Fruit fly (Drosophila melanogaster): ENCODE data around the gene Srx.

The Srx gene

DNA sequence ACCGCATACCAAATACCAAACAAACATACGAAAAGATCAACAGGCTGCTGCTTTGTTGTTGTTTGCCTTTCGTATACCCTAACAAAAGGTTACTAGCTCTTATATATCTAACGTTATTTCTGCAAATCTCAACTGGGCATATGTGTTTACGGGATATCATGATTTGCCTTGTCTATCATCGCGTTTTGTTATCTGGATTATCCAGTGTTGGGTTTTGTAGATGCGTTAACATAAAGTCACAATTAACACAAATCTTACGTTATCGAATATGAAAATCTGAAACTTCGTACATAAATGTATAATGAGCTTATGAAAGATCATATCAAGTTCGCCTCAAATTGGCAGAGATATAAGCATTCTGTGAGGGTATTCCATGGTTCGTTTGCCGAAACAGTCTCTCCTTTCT lies 26.6 kb upstream of the Srx start:
- TF ChIP-seq CG10348 (GFP tag; IDR thresholded peaks at IDR 0.05) (no peak), fd96Ca (GFP tag; IDR thresholded peaks at IDR 0.05) (no peak), CG14655 (GFP tag; optimal IDR thresholded peaks at IDR 0.05) (peak; percentile 65), Pif1B (GFP tag; optimal IDR thresholded peaks at IDR 0.05) (peak; percentile 58), CG13204 (GFP tag; optimal IDR thresholded peaks at IDR 0.05) (no peak), CG17806 (tag; optimal IDR thresholded peaks at IDR 0.05) (peak; percentile 9), CG4496 (GFP tag; IDR thresholded peaks at IDR 0.05) (no peak), Ets98B (GFP tag; IDR thresholded peaks at IDR 0.05) (no peak), CG9948 (tag; optimal IDR thresholded peaks at IDR 0.05) (peak; percentile 53), CG34367 (tag; optimal IDR thresholded peaks at IDR 0.05) (peak; percentile 32), rn (GFP tag; IDR thresholded peaks at IDR 0.05) (no peak), gl (tag; optimal IDR thresholded peaks at IDR 0.05) (no peak), CG8301 (tag; optimal IDR thresholded peaks at IDR 0.05) (peak; percentile 52), Pif1A (GFP tag; optimal IDR thresholded peaks at IDR 0.05) (peak; percentile 40), CG15710 (tag; optimal IDR thresholded peaks at IDR 0.05) (peak; percentile 54), CG12605 (GFP tag; IDR thresholded peaks at IDR 0.05) (no peak), Snoo (tag; optimal IDR thresholded peaks at IDR 0.05) (peak; percentile 11), CG8159 (tag; optimal IDR thresholded peaks at IDR 0.05) (peak; percentile 69), D1 (tag; optimal IDR thresholded peaks at IDR 0.05) (no peak), EcR (GFP tag; optimal IDR thresholded peaks at IDR 0.05) (no peak), CG32121 (GFP tag; IDR thresholded peaks at IDR 0.05) (no peak)

DNA sequence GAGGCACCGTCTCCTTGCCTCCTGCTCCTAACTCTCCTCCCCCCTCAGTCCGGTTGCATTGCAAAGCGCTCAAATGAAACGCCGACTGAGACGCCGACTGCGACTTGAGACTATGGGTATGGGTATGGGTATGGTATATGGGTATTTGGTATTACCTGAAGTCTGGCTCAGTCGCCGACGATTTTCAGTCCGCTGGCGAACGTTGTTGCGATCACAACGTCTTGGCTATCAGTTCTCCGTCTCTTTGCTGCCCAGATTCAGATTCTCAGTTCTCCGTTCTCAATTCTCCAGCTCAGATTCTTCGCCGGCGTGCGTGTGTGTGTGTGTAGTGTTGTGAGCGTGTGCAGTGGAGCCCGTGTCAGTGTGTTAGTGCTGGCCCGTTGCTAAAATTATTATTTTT lies 26.1 kb upstream of the Srx start, which contains the start of gene CG6398:
Gene CG6398, plus strand, starts transcription at position 185 of the 400 bp plus-strand sequence.
- no peak for TF ChIP-seq gl (tag; optimal IDR thresholded peaks at IDR 0.05)
- peak; percentile 36 for TF ChIP-seq EcR (GFP tag; optimal IDR thresholded peaks at IDR 0.05)
- TF ChIP-seq CG15710 (tag; optimal IDR thresholded peaks at IDR 0.05): no peak
- TF ChIP-seq CG12605 (GFP tag; IDR thresholded peaks at IDR 0.05): no peak
- no peak for TF ChIP-seq CG8159 (tag; optimal IDR thresholded peaks at IDR 0.05)
- TF ChIP-seq CG32121 (GFP tag; IDR thresholded peaks at IDR 0.05): no peak
- TF ChIP-seq CG4496 (GFP tag; IDR thresholded peaks at IDR 0.05): peak; percentile 44; the same call in 1 of the 3 replicates
- peak; percentile 64 for TF ChIP-seq CG13204 (GFP tag; optimal IDR thresholded peaks at IDR 0.05)
- TF ChIP-seq CG17806 (tag; optimal IDR thresholded peaks at IDR 0.05): no peak
- no peak for TF ChIP-seq fd96Ca (GFP tag; IDR thresholded peaks at IDR 0.05)
- no peak for TF ChIP-seq Pif1B (GFP tag; optimal IDR thresholded peaks at IDR 0.05)
- TF ChIP-seq Ets98B (GFP tag; IDR thresholded peaks at IDR 0.05): peak; percentile 37; the same call in 1 of the 2 replicates
- no peak for TF ChIP-seq CG10348 (GFP tag; IDR thresholded peaks at IDR 0.05)
- TF ChIP-seq rn (GFP tag; IDR thresholded peaks at IDR 0.05): no peak
- no peak for TF ChIP-seq CG14655 (GFP tag; optimal IDR thresholded peaks at IDR 0.05)
- TF ChIP-seq CG8301 (tag; optimal IDR thresholded peaks at IDR 0.05): no peak

DNA sequence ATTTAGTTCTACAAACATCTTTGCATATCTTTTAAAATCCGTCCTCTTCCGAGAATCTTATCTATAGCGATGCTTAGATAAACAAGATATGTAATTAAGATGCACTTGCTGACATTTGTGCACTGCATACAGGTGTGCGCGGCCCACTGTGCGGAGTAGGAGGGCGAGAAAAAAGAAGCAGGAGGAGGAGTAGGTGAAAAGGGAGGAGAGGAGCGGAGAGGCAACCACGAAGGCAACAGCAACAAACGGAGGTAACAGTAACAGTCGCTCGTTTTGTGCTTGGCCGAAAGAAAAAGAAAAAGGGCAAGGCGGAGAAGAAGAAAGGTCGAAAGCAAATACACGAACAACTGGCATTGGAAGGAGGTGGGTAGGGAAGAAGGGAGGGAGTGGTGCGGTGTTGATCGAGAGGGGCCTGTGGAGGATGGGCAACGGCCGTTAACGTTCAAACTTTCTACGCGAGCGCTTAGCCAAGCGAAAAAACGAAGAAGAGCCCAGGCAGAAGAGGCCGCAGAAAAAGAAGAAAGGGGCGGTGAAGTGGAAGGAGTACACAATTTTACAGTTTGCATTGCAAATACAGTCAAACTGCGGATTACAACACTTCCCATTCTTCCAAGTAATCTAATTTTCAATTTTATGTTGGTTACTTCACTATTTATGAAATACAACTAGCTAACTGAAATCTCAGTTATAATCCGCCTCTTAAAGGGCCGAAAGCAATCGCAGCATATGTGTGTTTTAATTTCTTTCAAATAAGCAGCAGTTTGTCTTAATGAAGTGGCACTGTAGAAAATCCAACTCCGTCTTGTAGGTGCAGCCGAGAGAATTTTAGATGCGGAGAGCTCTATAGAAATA lies 24.4 kb upstream of the Srx start:
- TF ChIP-seq rn (GFP tag; IDR thresholded peaks at IDR 0.05) (no peak), CG8159 (tag; optimal IDR thresholded peaks at IDR 0.05) (no peak), CG14655 (GFP tag; optimal IDR thresholded peaks at IDR 0.05) (peak; percentile 59), CG10348 (GFP tag; IDR thresholded peaks at IDR 0.05) (no peak), CG8301 (tag; optimal IDR thresholded peaks at IDR 0.05) (peak; percentile 46)

DNA sequence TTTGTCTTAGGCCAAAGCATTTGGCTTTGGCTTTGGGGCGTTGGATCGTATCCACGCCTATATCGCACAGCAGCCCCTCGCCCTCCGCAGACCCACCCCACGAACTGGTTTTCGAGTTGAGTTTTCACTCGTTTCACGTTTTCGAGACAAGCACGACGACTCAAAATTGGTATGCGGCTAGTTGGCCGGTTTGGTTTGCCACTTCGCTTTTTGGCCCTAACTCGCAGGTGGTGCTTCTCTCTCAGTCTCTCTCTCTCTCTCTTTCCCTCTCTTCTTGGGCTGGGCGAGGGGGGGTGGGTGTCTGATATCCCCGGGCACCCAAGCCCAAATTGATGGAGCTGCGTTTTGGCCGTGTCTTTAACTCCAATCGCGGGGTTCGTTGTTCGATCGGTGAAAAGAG lies 22.8 kb upstream of the Srx start:
- TF ChIP-seq Ets98B (GFP tag; IDR thresholded peaks at IDR 0.05) (peak; percentile 26; the same call in 1 of the 2 replicates), fd96Ca (GFP tag; IDR thresholded peaks at IDR 0.05) (0 out of 3 replicates have a peak, but pooled peaks have one; percentile 24), EcR (GFP tag; optimal IDR thresholded peaks at IDR 0.05) (peak; percentile 66), Pif1A (GFP tag; optimal IDR thresholded peaks at IDR 0.05) (no peak), Snoo (tag; optimal IDR thresholded peaks at IDR 0.05) (no peak), CG17806 (tag; optimal IDR thresholded peaks at IDR 0.05) (no peak), CG4496 (GFP tag; IDR thresholded peaks at IDR 0.05) (peak; percentile 49; the same call in 2 of the 3 replicates), CG32121 (GFP tag; IDR thresholded peaks at IDR 0.05) (0 out of 2 replicates have a peak, but pooled peaks have one; percentile 30), CG12605 (GFP tag; IDR thresholded peaks at IDR 0.05) (0 out of 2 replicates have a peak, but pooled peaks have one; percentile 7), CG14655 (GFP tag; optimal IDR thresholded peaks at IDR 0.05) (no peak), gl (tag; optimal IDR thresholded peaks at IDR 0.05) (no peak), CG15710 (tag; optimal IDR thresholded peaks at IDR 0.05) (no peak), rn (GFP tag; IDR thresholded peaks at IDR 0.05) (no peak), CG10348 (GFP tag; IDR thresholded peaks at IDR 0.05) (no peak), CG34367 (tag; optimal IDR thresholded peaks at IDR 0.05) (no peak)

DNA sequence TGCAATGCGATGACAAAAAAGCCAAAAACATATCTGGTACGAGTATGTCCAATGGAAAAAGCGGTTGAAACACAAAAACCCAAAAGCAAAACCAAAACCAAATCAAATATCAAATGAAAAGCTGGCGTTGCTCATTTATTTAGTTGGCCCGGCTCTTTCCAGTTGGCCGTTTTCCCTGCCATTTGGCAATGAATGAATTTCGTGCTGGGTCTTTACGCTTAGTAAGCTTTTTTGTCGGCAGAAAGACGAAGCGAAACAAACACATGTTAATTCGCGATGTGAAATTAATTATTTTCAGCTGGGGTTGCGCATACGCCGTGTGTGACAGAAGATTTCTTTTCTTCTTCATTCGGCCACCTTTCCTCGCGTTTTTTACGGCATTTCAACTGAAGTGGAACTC lies 22.0 kb upstream of the Srx start:
- TF ChIP-seq CG14655 (GFP tag; optimal IDR thresholded peaks at IDR 0.05): no peak
- no peak for TF ChIP-seq EcR (GFP tag; optimal IDR thresholded peaks at IDR 0.05)
- no peak for TF ChIP-seq CG12605 (GFP tag; IDR thresholded peaks at IDR 0.05)
- TF ChIP-seq CG13204 (GFP tag; optimal IDR thresholded peaks at IDR 0.05): no peak
- TF ChIP-seq gl (tag; optimal IDR thresholded peaks at IDR 0.05): no peak
- TF ChIP-seq CG4496 (GFP tag; IDR thresholded peaks at IDR 0.05): no peak
- no peak for TF ChIP-seq CG10348 (GFP tag; IDR thresholded peaks at IDR 0.05)
- TF ChIP-seq CG9948 (tag; optimal IDR thresholded peaks at IDR 0.05): no peak
- no peak for TF ChIP-seq Snoo (tag; optimal IDR thresholded peaks at IDR 0.05)
- TF ChIP-seq Ets98B (GFP tag; IDR thresholded peaks at IDR 0.05): no peak
- no peak for TF ChIP-seq CG8301 (tag; optimal IDR thresholded peaks at IDR 0.05)
- TF ChIP-seq Pif1A (GFP tag; optimal IDR thresholded peaks at IDR 0.05): no peak
- no peak for TF ChIP-seq D1 (tag; optimal IDR thresholded peaks at IDR 0.05)
- TF ChIP-seq rn (GFP tag; IDR thresholded peaks at IDR 0.05): no peak

Data from whole organism, pupa.